Worm (Caenorhabditis elegans): ENCODE data around the gene clec-204.

clec-204 gene

DNA sequence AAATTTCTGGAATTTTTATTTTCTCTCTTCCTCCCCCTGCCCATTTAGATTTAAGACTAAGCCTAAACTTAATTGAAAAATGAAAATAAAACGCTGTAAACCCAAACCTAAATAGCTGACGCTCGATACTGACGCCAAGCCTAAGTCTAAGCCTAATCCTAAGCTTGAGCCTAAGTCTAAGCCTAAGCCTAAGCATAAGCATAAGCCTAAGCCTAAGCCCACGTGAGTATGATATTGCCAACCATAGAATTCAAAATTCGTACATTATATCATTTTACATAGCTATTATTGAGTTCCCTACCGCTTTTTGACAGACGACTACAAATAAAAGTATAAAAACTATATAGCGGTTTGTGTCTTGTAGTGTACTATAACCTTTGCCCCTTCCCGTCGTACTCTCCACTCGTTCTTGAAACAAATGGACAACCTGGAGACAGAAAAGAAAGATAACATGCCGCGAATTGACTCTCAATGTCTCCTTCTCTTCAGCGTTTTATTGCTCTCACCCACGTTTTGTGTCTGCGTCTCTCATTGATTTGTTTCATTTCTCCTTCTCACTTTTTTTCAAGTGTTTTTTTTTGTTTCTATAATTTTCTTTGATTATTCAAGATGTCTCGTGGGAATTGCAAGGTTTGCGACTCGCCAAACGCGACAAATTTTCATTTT lies 13.6 kb upstream of the clec-204 start, which contains the start of gene nhr-256 (continued):
- peak; percentile 84 for TF ChIP-seq snu-23 (GFP tag; optimal IDR thresholded peaks at IDR 0.05)
- no peak for TF ChIP-seq C04F5.9 (tag; optimal IDR thresholded peaks at IDR 0.05)
- TF ChIP-seq nhr-19 (GFP tag; conservative IDR thresholded peaks at IDR 0.05) = peak; percentile 72
- TF ChIP-seq nhr-76 (tag; optimal IDR thresholded peaks at IDR 0.05) = no peak
- TF ChIP-seq C16A3.4 (tag; optimal IDR thresholded peaks at IDR 0.05) = peak; percentile 43
- TF ChIP-seq lin-35 (GFP tag; optimal IDR thresholded peaks at IDR 0.05) = peak; percentile 44 to 80
- peak; percentile 67 for TF ChIP-seq nhr-77 (tag; optimal IDR thresholded peaks at IDR 0.05)
- peak; percentile 67 for TF ChIP-seq tbx-2 (tag; optimal IDR thresholded peaks at IDR 0.05)
- TF ChIP-seq pax-3 (tag; optimal IDR thresholded peaks at IDR 0.05) = no peak
- TF ChIP-seq nhr-84 (tag; optimal IDR thresholded peaks at IDR 0.05) = no peak
- no peak for TF ChIP-seq hlh-4 (tag; optimal IDR thresholded peaks at IDR 0.05)
- no peak for TF ChIP-seq ceh-63 (GFP tag; optimal IDR thresholded peaks at IDR 0.05)
- peak; percentile 72 to 82 for TF ChIP-seq efl-1 (optimal IDR thresholded peaks at IDR 0.05)
- TF ChIP-seq efl-1 (GFP tag; optimal IDR thresholded peaks at IDR 0.05 in 1 of 2) = peak; percentile 43 to 64
- TF ChIP-seq fkh-8 (tag; optimal IDR thresholded peaks at IDR 0.05) = peak; percentile 50
- TF ChIP-seq blmp-1 (tag; optimal IDR thresholded peaks at IDR 0.05) = peak; percentile 92
- TF ChIP-seq hlh-17 (GFP tag; optimal IDR thresholded peaks at IDR 0.05; ENCODE audit: borderline replicate concordance) = no peak
- peak; percentile 62 for TF ChIP-seq nhr-47 (tag; optimal IDR thresholded peaks at IDR 0.05)
- TF ChIP-seq grh-1 (GFP tag; IDR thresholded peaks at IDR 0.05) = no peak
- no peak for TF ChIP-seq Y116A8C.19 (tag; optimal IDR thresholded peaks at IDR 0.05; ENCODE audit: borderline replicate concordance)
- TF ChIP-seq isw-1 (GFP tag; IDR thresholded peaks at IDR 0.05) = no peak
- TF ChIP-seq ceh-82 (tag; optimal IDR thresholded peaks at IDR 0.05) = peak; percentile 2 to 34 (median 13)
- no peak for TF ChIP-seq C34B4.2 (tag; optimal IDR thresholded peaks at IDR 0.05)
- no peak for TF ChIP-seq aha-1 (tag; optimal IDR thresholded peaks at IDR 0.05)
- TF ChIP-seq nhr-71 (tag; optimal IDR thresholded peaks at IDR 0.05) = peak; percentile 84
- TF ChIP-seq nhr-28 (tag; optimal IDR thresholded peaks at IDR 0.05) = peak; percentile 50
- peak; percentile 27 for TF ChIP-seq xbp-1 (tag; optimal IDR thresholded peaks at IDR 0.05)
- peak; percentile 37 for TF ChIP-seq skn-1 (tag; optimal IDR thresholded peaks at IDR 0.05)
- peak; percentile 68 for TF ChIP-seq nhr-90 (tag; optimal IDR thresholded peaks at IDR 0.05; ENCODE audit: poor library complexity)
- peak; percentile 84 for TF ChIP-seq nhr-85 (tag)
- TF ChIP-seq ceh-88 (GFP tag; IDR thresholded peaks at IDR 0.05) = no peak
- TF ChIP-seq efl-3 (GFP tag; optimal IDR thresholded peaks at IDR 0.05) = no peak
- TF ChIP-seq pqm-1 (tag; optimal IDR thresholded peaks at IDR 0.05) = no peak
- no peak for TF ChIP-seq vab-15 (tag; optimal IDR thresholded peaks at IDR 0.05)
- peak; percentile 40 for TF ChIP-seq dsc-1 (tag; optimal IDR thresholded peaks at IDR 0.05)
- peak; percentile 61 for TF ChIP-seq mep-1 (tag; optimal IDR thresholded peaks at IDR 0.05)
- no peak for TF ChIP-seq aly-2 (tag; optimal IDR thresholded peaks at IDR 0.05)
- TF ChIP-seq egl-27 (tag; optimal IDR thresholded peaks at IDR 0.05) = no peak
- TF ChIP-seq mab-9 (GFP tag; IDR thresholded peaks at IDR 0.05) = no peak
- peak in 3 of 6 experiments; percentile 22 to 57 (median 56) for TF ChIP-seq elt-3 (tag; optimal IDR thresholded peaks at IDR 0.05)
- TF ChIP-seq lin-13 (GFP tag; optimal IDR thresholded peaks at IDR 0.05) = no peak
- TF ChIP-seq snpc-4 (tag; optimal IDR thresholded peaks at IDR 0.05) = peak; percentile 52
- no peak for TF ChIP-seq ztf-4 (tag; optimal IDR thresholded peaks at IDR 0.05)
- no peak for TF ChIP-seq alr-1 (tag; optimal IDR thresholded peaks at IDR 0.05; ENCODE audit: borderline replicate concordance)
- no peak for TF ChIP-seq ceh-90 (tag; optimal IDR thresholded peaks at IDR 0.05)
- no peak for TF ChIP-seq unc-98 (GFP tag; IDR thresholded peaks at IDR 0.05)
- peak; percentile 49 for TF ChIP-seq nhr-237 (tag; optimal IDR thresholded peaks at IDR 0.05)
- TF ChIP-seq lin-39 (tag; optimal IDR thresholded peaks at IDR 0.05) = no peak
- TF ChIP-seq lin-15B (tag; optimal IDR thresholded peaks at IDR 0.05) = no peak
- no peak for TF ChIP-seq pag-3 (tag; optimal IDR thresholded peaks at IDR 0.05; ENCODE audit: borderline replicate concordance, insufficient read depth)
- no peak for TF ChIP-seq unc-86 (tag; optimal IDR thresholded peaks at IDR 0.05)
- TF ChIP-seq ceh-8 (GFP tag; optimal IDR thresholded peaks at IDR 0.05) = no peak
